Fruit fly (Drosophila melanogaster): Measurements from ENCODE around the gene cal1.

Gene cal1

DNA sequence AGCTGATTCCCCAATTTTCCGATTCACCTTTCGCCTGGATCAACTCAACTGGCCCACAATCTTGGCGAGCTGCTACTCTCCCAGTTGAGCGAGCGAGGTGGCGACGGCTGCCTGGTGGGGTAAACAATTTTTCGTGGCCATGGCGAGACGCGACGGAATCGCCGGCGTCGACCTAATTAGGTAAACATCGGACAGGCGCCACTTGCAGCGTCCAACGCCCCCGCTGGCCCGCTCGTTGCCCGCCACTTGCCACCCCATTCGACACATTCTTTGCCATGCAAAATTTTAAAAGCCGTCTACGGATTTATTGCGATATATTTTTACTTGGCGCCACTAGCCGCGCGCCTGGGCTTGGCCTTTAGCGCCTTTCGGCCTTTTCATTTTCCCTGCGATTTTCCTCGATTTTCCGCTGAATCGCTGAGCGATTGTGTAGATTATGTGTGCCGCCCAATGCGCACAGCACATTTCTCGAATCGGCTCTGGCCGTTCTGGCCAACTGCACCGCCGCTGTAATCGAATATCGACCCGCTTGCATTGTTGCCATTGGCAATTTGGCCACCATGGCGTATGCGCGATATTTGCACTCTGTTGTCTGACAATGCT is 21.2 kb upstream of the cal1 start:
- TF ChIP-seq CG9705 (GFP tag; optimal IDR thresholded peaks at IDR 0.05): no peak
- no peak for TF ChIP-seq Sp1 (GFP tag; optimal IDR thresholded peaks at IDR 0.05)

DNA sequence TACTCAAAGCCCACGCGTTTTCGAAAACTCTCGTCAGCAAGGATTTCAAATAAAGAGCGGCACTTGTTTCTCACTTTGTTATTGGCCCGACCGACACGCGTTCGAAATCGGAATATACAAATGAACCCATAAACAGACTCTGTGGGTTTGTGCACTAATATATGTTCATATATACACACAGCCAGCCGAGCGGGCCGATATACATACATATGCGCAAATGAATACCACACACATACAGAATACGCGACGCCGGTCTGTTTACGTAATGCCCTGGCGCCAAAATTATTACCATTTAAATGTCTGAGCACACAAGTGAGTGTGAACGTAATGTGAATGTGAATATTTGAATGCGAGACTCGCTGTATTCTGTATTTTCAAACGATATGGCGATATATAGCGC is 20.4 kb upstream of the cal1 start:
- no peak for TF ChIP-seq pan (optimal IDR thresholded peaks at IDR 0.05)
- no peak for TF ChIP-seq sv (GFP tag; optimal IDR thresholded peaks at IDR 0.05)
- TF ChIP-seq Hr83 (GFP tag; optimal IDR thresholded peaks at IDR 0.05; ENCODE audit: poor library complexity, severe bottlenecking): peak; percentile 5
- TF ChIP-seq Vsx2 (GFP tag; optimal IDR thresholded peaks at IDR 0.05; ENCODE audit: partially characterized antibody): no peak
- peak; percentile 62 for TF ChIP-seq h (GFP tag; optimal IDR thresholded peaks at IDR 0.05)
- TF ChIP-seq fru (GFP tag; optimal IDR thresholded peaks at IDR 0.05): no peak
- TF ChIP-seq CG9705 (GFP tag; optimal IDR thresholded peaks at IDR 0.05): no peak
- no peak for TF ChIP-seq jim (GFP tag; optimal IDR thresholded peaks at IDR 0.05)

dm6 chr3R:17072526-17073114 is 15.5 kb upstream of the cal1 start, which contains the start of the genes Ns1 and mRpS11:
TSS of gene Ns1 (minus strand) at chr3R:17072675.
TSS of gene mRpS11 (plus strand) at chr3R:17072732.
- TF ChIP-seq GATAd (GFP tag; optimal IDR thresholded peaks at IDR 0.05) (no peak), foxo (GFP tag; optimal IDR thresholded peaks at IDR 0.05) (peak in 1 of 2 experiments; percentile 60), Sp1 (GFP tag; optimal IDR thresholded peaks at IDR 0.05) (peak; percentile 13), dsf (GFP tag; optimal IDR thresholded peaks at IDR 0.05; ENCODE audit: borderline replicate concordance) (no peak), psq (GFP tag; optimal IDR thresholded peaks at IDR 0.05) (no peak), OdsH (GFP tag; optimal IDR thresholded peaks at IDR 0.05) (no peak), fru (GFP tag; optimal IDR thresholded peaks at IDR 0.05) (peak; percentile 38), woc (GFP tag; optimal IDR thresholded peaks at IDR 0.05) (no peak), CrebA (GFP tag; optimal IDR thresholded peaks at IDR 0.05; ENCODE audit: borderline replicate concordance) (no peak), Hr83 (GFP tag; optimal IDR thresholded peaks at IDR 0.05; ENCODE audit: poor library complexity, severe bottlenecking) (peak; percentile 5), ey (GFP tag; optimal IDR thresholded peaks at IDR 0.05) (peak; percentile 8), rgr (GFP tag; optimal IDR thresholded peaks at IDR 0.05) (peak; percentile 71), CG32264 (GFP tag; optimal IDR thresholded peaks at IDR 0.05) (no peak), sage (GFP tag; optimal IDR thresholded peaks at IDR 0.05) (no peak), Hr78 (GFP tag; optimal IDR thresholded peaks at IDR 0.05) (no peak), tai (GFP tag; optimal IDR thresholded peaks at IDR 0.05) (no peak), lola (GFP tag; optimal IDR thresholded peaks at IDR 0.05) (no peak), CG9705 (GFP tag; optimal IDR thresholded peaks at IDR 0.05) (no peak), Myc (optimal IDR thresholded peaks at IDR 0.05) (peak; percentile 57), brk (GFP tag; optimal IDR thresholded peaks at IDR 0.05) (no peak), Dfd (GFP tag; optimal IDR thresholded peaks at IDR 0.05) (no peak), sv (GFP tag; optimal IDR thresholded peaks at IDR 0.05) (peak; percentile 24), pan (optimal IDR thresholded peaks at IDR 0.05) (no peak), Jra (GFP tag; optimal IDR thresholded peaks at IDR 0.05) (no peak), Abd-B (GFP tag; optimal IDR thresholded peaks at IDR 0.05) (no peak), jim (GFP tag; optimal IDR thresholded peaks at IDR 0.05) (no peak), Vsx2 (GFP tag; optimal IDR thresholded peaks at IDR 0.05; ENCODE audit: partially characterized antibody) (no peak), Hnf4 (GFP tag; optimal IDR thresholded peaks at IDR 0.05) (peak; percentile 64), h (GFP tag; optimal IDR thresholded peaks at IDR 0.05) (peak; percentile 49), Rel (GFP tag; optimal IDR thresholded peaks at IDR 0.05) (no peak), Rel (tag; optimal IDR thresholded peaks at IDR 0.05) (peak; percentile 47), dmrt93B (GFP tag; optimal IDR thresholded peaks at IDR 0.05) (no peak), HLH106 (tag; optimal IDR thresholded peaks at IDR 0.05) (peak; percentile 29)

dm6 chr3R:17077968-17078417 is 10.1 kb upstream of the cal1 start:
- TF ChIP-seq Dif (GFP tag; optimal IDR thresholded peaks at IDR 0.05; ENCODE audit: partially characterized antibody) (no peak), lola (GFP tag; optimal IDR thresholded peaks at IDR 0.05) (no peak), GATAd (GFP tag; optimal IDR thresholded peaks at IDR 0.05) (no peak), Hr83 (GFP tag; optimal IDR thresholded peaks at IDR 0.05; ENCODE audit: poor library complexity, severe bottlenecking) (peak; percentile 48), Hnf4 (GFP tag; optimal IDR thresholded peaks at IDR 0.05) (peak; percentile 2), ey (GFP tag; optimal IDR thresholded peaks at IDR 0.05) (no peak), Rel (GFP tag; optimal IDR thresholded peaks at IDR 0.05) (no peak), Rel (tag; optimal IDR thresholded peaks at IDR 0.05) (peak; percentile 82), h (GFP tag; optimal IDR thresholded peaks at IDR 0.05) (peak; percentile 44), Sp1 (GFP tag; optimal IDR thresholded peaks at IDR 0.05) (peak; percentile 14)
